Worm (Caenorhabditis elegans) whole organism, mixed stage, embryonic: Measurements from ENCODE around the gene cdkl-1.

Source experiments
- M03D4.4 ChIP-seq: sonication (generic microtip); optimal IDR thresholded peaks from 2 replicates; lab custom pipeline; 2017; ENCODE audit warnings: mild to moderate bottlenecking, missing genetic modification characterization, missing compliant biosample characterization
- bed-3 ChIP-seq: fragments of 200-800 bp; sonication (Bioruptor generic); optimal IDR thresholded peaks from 3 replicates; lab custom pipeline; 2018; ENCODE audit warnings: mild to moderate bottlenecking, missing genetic modification characterization, moderate library complexity, missing compliant biosample characterization
- blmp-1 ChIP-seq: fragments of 150-350 bp; optimal IDR thresholded peaks from 2 replicates; lab custom pipeline; 2014; ENCODE audit warnings: missing biosample characterization, missing genetic modification characterization
- ceh-39 ChIP-seq: fragments of 150-350 bp; optimal IDR thresholded peaks from 2 replicates; lab custom pipeline; 2014; ENCODE audit warnings: missing biosample characterization, missing genetic modification characterization
- ceh-43 ChIP-seq: fragments of 200-800 bp; sonication (Bioruptor generic); optimal IDR thresholded peaks from 2 replicates; lab custom pipeline; 2018; ENCODE audit warnings: mild to moderate bottlenecking, missing genetic modification characterization, moderate library complexity, missing compliant biosample characterization
- ces-1 ChIP-seq: fragments of 150-350 bp; optimal IDR thresholded peaks from 2 replicates; lab custom pipeline; 2014; ENCODE audit warnings: missing biosample characterization, missing genetic modification reagents, missing genetic modification characterization
- cnd-1 ChIP-seq: fragments of 200-800 bp; sonication (Bioruptor generic); optimal IDR thresholded peaks from 2 replicates; lab custom pipeline; 2018; ENCODE audit warnings: mild to moderate bottlenecking, missing genetic modification characterization, missing compliant biosample characterization
- drap-1 ChIP-seq: fragments of 200-800 bp; sonication (Bioruptor generic); optimal IDR thresholded peaks from 3 replicates; lab custom pipeline; 2018; ENCODE audit warnings: mild to moderate bottlenecking, missing genetic modification characterization, missing compliant biosample characterization
- elt-3 ChIP-seq: fragments of 150-350 bp; optimal IDR thresholded peaks from 2 replicates; lab custom pipeline; 2014; ENCODE audit warnings: missing biosample characterization, missing genetic modification characterization
- flh-1 ChIP-seq: fragments of 200-800 bp; sonication (Bioruptor generic); optimal IDR thresholded peaks from 2 replicates; lab custom pipeline; 2018; ENCODE audit warnings: mild to moderate bottlenecking, missing genetic modification characterization, moderate library complexity, missing compliant biosample characterization
- hlh-1 ChIP-seq: fragments of 150-350 bp; optimal IDR thresholded peaks from 2 replicates; lab custom pipeline; 2014; ENCODE audit warnings: missing biosample characterization, missing genetic modification reagents, missing genetic modification characterization
- lin-13 ChIP-seq: fragments of 150-350 bp; optimal IDR thresholded peaks from 2 replicates; lab custom pipeline; 2014; ENCODE audit warnings: missing biosample characterization, missing genetic modification characterization
- lin-32 ChIP-seq: fragments of 200-800 bp; sonication (Bioruptor generic); optimal IDR thresholded peaks from 2 replicates; lab custom pipeline; 2018; ENCODE audit warnings: mild to moderate bottlenecking, missing genetic modification characterization, missing compliant biosample characterization
- lsy-2 ChIP-seq: fragments of 150-350 bp; optimal IDR thresholded peaks from 2 replicates; lab custom pipeline; 2014; ENCODE audit warnings: missing biosample characterization, missing genetic modification characterization
- mab-5 ChIP-seq: fragments of 150-350 bp; optimal IDR thresholded peaks from 2 replicates; lab custom pipeline; 2014; ENCODE audit warnings: missing biosample characterization, missing genetic modification characterization
- mep-1 ChIP-seq: fragments of 150-350 bp; optimal IDR thresholded peaks from 2 replicates; lab custom pipeline; 2017; ENCODE audit warnings: missing biosample characterization, missing genetic modification reagents, missing genetic modification characterization, inconsistent platforms
- mls-2 ChIP-seq: sonication (generic microtip); optimal IDR thresholded peaks from 2 replicates; lab custom pipeline; 2016; ENCODE audit warnings: mild to moderate bottlenecking, missing genetic modification characterization, moderate library complexity, missing compliant biosample characterization
- nhr-2 ChIP-seq: fragments of 150-350 bp; optimal IDR thresholded peaks from 2 replicates; lab custom pipeline; 2014; ENCODE audit warnings: missing biosample characterization, missing genetic modification characterization
- nhr-237 ChIP-seq: fragments of 150-350 bp; optimal IDR thresholded peaks from 2 replicates; lab custom pipeline; 2014; ENCODE audit warnings: missing biosample characterization, missing genetic modification characterization
- nhr-28 ChIP-seq: fragments of 150-350 bp; optimal IDR thresholded peaks from 2 replicates; lab custom pipeline; 2014; ENCODE audit warnings: missing biosample characterization, missing genetic modification characterization
- nhr-76 ChIP-seq: sonication (generic microtip); optimal IDR thresholded peaks from 2 replicates; lab custom pipeline; 2017; ENCODE audit warnings: missing biosample characterization, missing genetic modification characterization
- pha-4 ChIP-seq: fragments of 150-350 bp; optimal IDR thresholded peaks from 2 replicates; lab custom pipeline; 2018; ENCODE audit warnings: missing biosample characterization, missing genetic modification reagents, missing genetic modification characterization
- sem-2 ChIP-seq: fragments of 200-800 bp; sonication (Bioruptor generic); optimal IDR thresholded peaks from 2 replicates; lab custom pipeline; 2018; ENCODE audit warnings: mild to moderate bottlenecking, missing genetic modification characterization, missing compliant biosample characterization
- sptf-1 ChIP-seq: sonication (generic microtip); optimal IDR thresholded peaks from 2 replicates; lab custom pipeline; 2017; ENCODE audit warnings: mild to moderate bottlenecking, missing genetic modification characterization, moderate library complexity, missing compliant biosample characterization
- tbx-8 ChIP-seq: fragments of 200-800 bp; sonication (Bioruptor generic); optimal IDR thresholded peaks from 2 replicates; lab custom pipeline; 2018; ENCODE audit warnings: mild to moderate bottlenecking, missing genetic modification characterization, moderate library complexity, missing compliant biosample characterization
- unc-120 ChIP-seq: sonication (generic microtip); optimal IDR thresholded peaks from 2 replicates; lab custom pipeline; 2017; ENCODE audit warnings: missing genetic modification characterization, missing compliant biosample characterization; ENCODE audit not compliant: poor library complexity, severe bottlenecking
- unc-39 ChIP-seq: fragments of 150-350 bp; optimal IDR thresholded peaks from 2 replicates; lab custom pipeline; 2014; ENCODE audit warnings: missing biosample characterization, missing genetic modification characterization
- unc-62 ChIP-seq: fragments of 150-350 bp; optimal IDR thresholded peaks from 2 replicates; lab custom pipeline; 2014; ENCODE audit warnings: missing biosample characterization, missing genetic modification reagents, missing genetic modification characterization
- zip-8 ChIP-seq: fragments of 150-350 bp; optimal IDR thresholded peaks from 2 replicates; lab custom pipeline; 2014; ENCODE audit warnings: missing biosample characterization, missing genetic modification characterization
- ztf-11 ChIP-seq: fragments of 150-350 bp; optimal IDR thresholded peaks from 2 replicates; lab custom pipeline; 2014; ENCODE audit warnings: missing biosample characterization, missing genetic modification characterization

cdkl-1 gene

DNA sequence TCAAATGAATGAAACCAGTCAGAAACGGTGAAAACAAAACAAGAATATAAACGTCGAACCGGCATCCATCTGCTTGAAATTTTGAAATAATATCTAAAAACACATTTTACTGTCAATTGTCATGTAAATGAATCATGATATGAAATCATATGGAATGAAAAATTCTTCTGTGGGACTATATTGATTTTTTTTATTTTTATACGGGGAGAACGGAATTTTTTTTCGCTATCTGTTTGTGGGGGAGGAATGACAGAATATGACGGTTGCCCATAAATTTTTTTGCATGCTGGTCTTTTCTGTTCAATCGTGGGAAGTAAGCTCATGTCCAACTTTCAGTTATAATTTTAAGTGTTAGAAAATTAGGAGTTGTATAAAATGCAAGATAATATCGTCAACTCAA lies 46.0 kb downstream of the cdkl-1 start, which contains the start of gene C06H2.7:
TSS of gene C06H2.7 (minus strand) at position 101 of the 400 bp plus-strand sequence.
- TF ChIP-seq pha-4 (tag; lab: Kevin White, UChicago) (no peak), mep-1 (tag; lab: Kevin White, UChicago) (no peak), sptf-1 (tag; lab: Kevin White, UChicago) (no peak), tbx-8 (GFP tag; lab: Kevin White, UChicago) (no peak), ceh-43 (GFP tag; lab: Kevin White, UChicago) (no peak), nhr-76 (tag; lab: Kevin White, UChicago) (no peak), elt-3 (tag; lab: Kevin White, UChicago) (no peak), nhr-2 (no peak), lin-13 (tag; lab: Kevin White, UChicago) (no peak), unc-39 (tag; lab: Kevin White, UChicago) (no peak), ceh-39 (no peak), mab-5 (tag; lab: Kevin White, UChicago) (no peak), unc-120 (no peak), ztf-11 (no peak), cnd-1 (tag; lab: Kevin White, UChicago) (no peak), drap-1 (GFP tag; lab: Kevin White, UChicago) (no peak), unc-62 (GFP tag; lab: Kevin White, UChicago) (no peak)

DNA sequence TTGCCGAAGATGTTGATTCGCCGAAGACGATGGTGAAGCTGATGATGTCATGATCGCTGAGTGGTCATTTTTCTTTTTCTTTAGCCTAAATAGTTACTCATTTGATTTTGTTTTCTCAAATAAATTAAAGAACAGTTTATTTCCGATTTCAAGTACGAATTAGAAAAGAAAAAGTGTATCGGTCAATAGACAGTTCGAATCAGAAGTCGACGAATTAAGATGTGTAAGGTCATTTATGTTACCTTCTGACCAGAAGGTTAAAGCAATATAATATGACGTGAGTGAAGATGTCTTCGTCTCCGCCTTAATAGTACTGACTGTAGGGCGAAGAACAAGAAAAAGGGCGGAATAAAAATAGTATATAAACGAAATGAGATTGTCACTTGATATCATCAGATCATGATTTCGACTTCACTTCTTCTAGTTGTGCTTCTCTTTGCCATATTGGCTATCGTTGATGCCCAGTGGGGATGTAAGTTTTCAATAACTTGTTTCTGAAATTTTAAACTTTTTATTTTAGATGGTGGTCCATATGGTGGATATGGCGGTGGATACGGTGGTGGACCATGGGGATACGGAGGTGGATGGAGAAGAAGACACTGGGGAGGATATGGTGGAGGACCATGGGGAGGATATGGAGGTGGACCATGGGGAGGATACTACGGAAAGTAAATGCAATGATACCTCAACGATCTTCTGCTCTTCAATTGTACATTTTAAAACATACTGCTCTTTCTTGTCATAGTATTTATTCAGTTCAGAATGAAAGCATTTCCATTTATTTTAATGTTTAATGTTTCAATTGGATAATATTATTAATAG lies 48.5 kb downstream of the cdkl-1 start, which contains the start of the genes T19C4.24 and nlp-33:
TSS of gene T19C4.24 (minus strand) at position 51 of the 822 bp plus-strand sequence.
TSS of gene nlp-33 (plus strand) at position 389 of the 822 bp plus-strand sequence.
- TF ChIP-seq cnd-1 (tag; lab: Kevin White, UChicago) (no peak), nhr-28 (tag; lab: Kevin White, UChicago) (no peak), elt-3 (tag; lab: Kevin White, UChicago) (no peak), ces-1 (GFP tag; lab: Kevin White, UChicago) (no peak), sptf-1 (tag; lab: Kevin White, UChicago) (no peak), zip-8 (tag; lab: Kevin White, UChicago) (no peak), mab-5 (tag; lab: Kevin White, UChicago) (no peak), flh-1 (no peak), M03D4.4 (no peak), sem-2 (GFP tag; lab: Kevin White, UChicago) (no peak), bed-3 (GFP tag; lab: Kevin White, UChicago) (no peak), lsy-2 (tag; lab: Kevin White, UChicago) (no peak)
- TF ChIP-seq, all 35 proteins: peak for 0

- no peak for TF ChIP-seq sem-2 (GFP tag; lab: Kevin White, UChicago)
- no peak for TF ChIP-seq unc-120
- peak; percentile 16 for TF ChIP-seq nhr-237 (tag; lab: Kevin White, UChicago)
- TF ChIP-seq nhr-2: no peak
- no peak for TF ChIP-seq tbx-8 (GFP tag; lab: Kevin White, UChicago)
These were observed 49.1 kb downstream of the cdkl-1 start for ce11 chrV:11147780-11148144.

DNA sequence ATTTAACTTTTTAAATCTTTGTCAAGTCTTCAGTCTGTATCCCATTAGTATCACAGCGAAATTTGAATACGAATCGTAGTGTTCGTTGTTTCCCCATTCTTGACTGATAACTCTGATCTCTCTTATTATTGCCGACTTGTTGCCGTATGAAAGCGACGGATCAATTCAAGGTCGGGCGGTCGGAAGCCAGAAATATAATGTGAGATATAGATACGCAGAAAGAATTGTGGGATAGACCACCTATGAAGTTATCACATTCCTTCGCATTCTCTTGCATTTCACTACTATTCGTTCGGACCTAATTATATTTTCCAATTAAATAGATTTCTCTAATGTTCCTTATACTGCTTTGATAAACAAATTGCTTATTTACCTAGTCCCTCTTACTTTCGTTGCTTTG lies 50.3 kb downstream of the cdkl-1 start:
- TF ChIP-seq nhr-28 (tag; lab: Kevin White, UChicago) (no peak), ceh-43 (GFP tag; lab: Kevin White, UChicago) (no peak), nhr-237 (tag; lab: Kevin White, UChicago) (no peak), blmp-1 (peak; percentile 22), sem-2 (GFP tag; lab: Kevin White, UChicago) (no peak), ceh-39 (no peak), ztf-11 (no peak)

DNA sequence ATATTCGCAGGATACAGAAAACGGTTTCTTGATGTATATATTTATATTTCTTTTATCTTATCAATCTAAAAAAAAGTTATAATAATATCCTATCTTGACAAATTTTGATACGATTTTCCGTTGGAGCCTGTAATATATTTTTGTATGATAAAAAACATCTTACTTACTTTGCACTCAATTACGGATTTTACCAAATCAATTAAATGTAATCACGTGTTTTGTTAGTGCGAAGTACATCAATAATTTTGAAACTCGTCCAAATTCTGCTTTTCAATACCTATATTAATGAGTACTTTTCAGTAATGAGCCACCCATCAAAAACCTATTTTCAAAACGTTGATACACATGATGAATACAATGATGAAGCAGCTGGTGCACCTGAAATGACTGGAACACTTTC lies 50.7 kb downstream of the cdkl-1 start, which contains the start of gene T19C4.1:
TSS of gene T19C4.1 (plus strand) at position 301 of the 400 bp plus-strand sequence.
- no peak for TF ChIP-seq nhr-237 (tag; lab: Kevin White, UChicago)
- TF ChIP-seq lin-32: no peak
- TF ChIP-seq ztf-11: no peak
- no peak for TF ChIP-seq mls-2 (tag; lab: Kevin White, UChicago)
- TF ChIP-seq hlh-1 (tag; lab: Kevin White, UChicago): no peak
- TF ChIP-seq ces-1 (GFP tag; lab: Kevin White, UChicago): no peak
- TF ChIP-seq mep-1 (tag; lab: Kevin White, UChicago): no peak
- no peak for TF ChIP-seq elt-3 (tag; lab: Kevin White, UChicago)
- no peak for TF ChIP-seq mab-5 (tag; lab: Kevin White, UChicago)
